Fruit fly (Drosophila melanogaster): ENCODE measurements around the gene CG10347.

dm6 chrX:11839308-11839707 is 15.4 kb downstream of the CG10347 start, which contains the start of gene Cyp28c1:
- TF ChIP-seq CG8478 (optimal IDR thresholded peaks at IDR 0.05) (no peak), psq (optimal IDR thresholded peaks at IDR 0.05) (no peak), pan (optimal IDR thresholded peaks at IDR 0.05) (no peak), EcR (GFP tag; optimal IDR thresholded peaks at IDR 0.05) (no peak)
